Fruit fly (Drosophila melanogaster) whole organism, embryonic: ENCODE measurements around the gene Pgant8.

ENCODE experiments used
- NFAT ChIP-seq: fragments of 200-800 bp; sonication (Bioruptor generic); IDR thresholded peaks from 2 replicates; pipeline ENCODE4 v1.3.6; 2022; ENCODE audit warnings: missing biosample characterization, missing genetic modification characterization
- Ssrp ChIP-seq: fragments of 200-800 bp; sonication (Bioruptor generic); optimal IDR thresholded peaks from 2 replicates; lab custom pipeline; 2018; ENCODE audit warnings: missing biosample characterization, mild to moderate bottlenecking, missing genetic modification characterization, moderate library complexity
- gt ChIP-seq: fragments of 200-800 bp; sonication (Bioruptor generic); IDR thresholded peaks from 2 replicates; pipeline ENCODE4 v1.3.6; 2022; ENCODE audit warnings: missing biosample characterization, missing genetic modification characterization

dm6 chr3L:15715788-15716503 is 32.3 kb downstream of the Pgant8 start, which contains the start of gene CG42571:
- no peak for TF ChIP-seq Ssrp (tag; lab: Kevin White, UChicago)
- TF ChIP-seq gt (GFP tag; lab: Robert Waterston, UW), result no peak
- TF ChIP-seq NFAT (GFP tag; lab: Robert Waterston, UW), result no peak
